Worm (Caenorhabditis elegans) whole organism, L1 larva: ENCODE measurements around the gene K04A8.1.

Source experiments
- elt-2 ChIP-seq: sonication (generic microtip); optimal IDR thresholded peaks from 2 replicates; lab custom pipeline; 2016; ENCODE audit warnings: missing genetic modification characterization, mild to moderate bottlenecking, inconsistent platforms, missing compliant biosample characterization, missing genetic modification reagents
- lsy-2 ChIP-seq, 2 experiments: fragments of 150-350 bp; optimal IDR thresholded peaks; 2 replicates each; lab custom pipeline; 2014; ENCODE audit warnings: missing biosample characterization in 2 of 2, missing genetic modification characterization in 2 of 2
- nhr-12 ChIP-seq: sonication (generic microtip); optimal IDR thresholded peaks from 2 replicates; lab custom pipeline; 2017; ENCODE audit warnings: missing biosample characterization, missing genetic modification characterization
- pqm-1 ChIP-seq: sonication (generic microtip); optimal IDR thresholded peaks from 3 replicates; lab custom pipeline; 2017; ENCODE audit warnings: missing biosample characterization, missing genetic modification characterization
- skn-1 ChIP-seq: fragments of 150-350 bp; optimal IDR thresholded peaks from 2 replicates; lab custom pipeline; 2014; ENCODE audit warnings: missing biosample characterization, missing genetic modification characterization
- tlp-1 ChIP-seq: fragments of 150-350 bp; optimal IDR thresholded peaks from 2 replicates; lab custom pipeline; 2014; ENCODE audit warnings: missing biosample characterization, missing genetic modification characterization
- unc-62 ChIP-seq: fragments of 150-350 bp; optimal IDR thresholded peaks from 2 replicates; lab custom pipeline; 2014; ENCODE audit warnings: missing biosample characterization, missing genetic modification reagents, missing genetic modification characterization
- zag-1 ChIP-seq: fragments of 150-350 bp; optimal IDR thresholded peaks from 2 replicates; lab custom pipeline; 2014; ENCODE audit warnings: missing biosample characterization, missing genetic modification characterization

DNA sequence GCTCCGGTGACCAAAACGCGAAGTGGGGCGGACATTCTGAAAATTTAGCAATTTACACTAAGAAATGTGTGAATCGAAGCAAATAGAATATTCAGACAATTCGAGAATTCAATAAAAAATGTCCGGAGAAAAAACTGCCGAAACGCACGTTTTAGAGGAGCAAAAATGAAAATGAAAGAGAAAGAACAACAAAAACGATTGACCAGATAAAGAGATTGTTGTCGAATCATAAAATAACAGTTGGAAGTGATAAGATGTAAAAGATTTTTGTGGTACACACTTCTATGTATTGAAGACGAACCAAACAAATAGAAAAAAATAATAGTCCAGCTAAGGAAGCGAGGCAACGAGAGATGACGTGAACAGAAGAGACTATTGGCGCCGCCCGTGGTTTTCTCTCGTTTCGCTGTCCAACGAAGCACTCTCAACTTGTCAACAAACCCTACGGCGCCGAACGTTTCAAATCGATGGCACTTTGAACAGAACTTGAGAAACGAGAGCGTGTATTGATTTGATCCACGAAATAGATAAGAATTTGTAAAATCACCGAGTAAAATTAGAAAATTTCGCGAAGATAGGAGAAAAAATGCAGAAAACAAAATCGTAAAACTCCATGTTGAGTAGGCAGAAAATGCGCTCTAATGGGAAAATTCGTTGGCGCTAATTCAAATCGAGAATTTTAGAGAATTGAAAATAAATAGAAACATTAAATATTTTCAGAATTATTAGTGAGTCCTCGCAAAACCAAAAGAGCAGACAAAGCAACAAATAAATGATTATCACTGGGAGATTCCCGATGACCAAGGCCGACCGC is 49.4 kb upstream of the K04A8.1 start, which contains the start of gene mdh-1:
- TF ChIP-seq skn-1 (tag; lab: Kevin White, UChicago) (no peak), tlp-1 (no peak), lsy-2 (tag; optimal IDR thresholded peaks at IDR 0.05; lab: Kevin White, UChicago) (no peak), elt-2 (tag; lab: Kevin White, UChicago) (peak; percentile 29), unc-62 (GFP tag; lab: Kevin White, UChicago) (no peak), zag-1 (no peak), nhr-12 (tag; lab: Kevin White, UChicago) (no peak), pqm-1 (tag; lab: Kevin White, UChicago) (no peak)
